Fruit fly (Drosophila melanogaster): ENCODE results near the gene RpL9.

The RpL9 gene

dm6 chr2L:10975193-10975592 is 28.8 kb downstream of the RpL9 start, which contains the start of gene abo:
Gene abo (minus strand): TSS chr2L:10975293.
- no peak for TF ChIP-seq Myc (optimal IDR thresholded peaks at IDR 0.05)
- no peak for TF ChIP-seq Sin3A (optimal IDR thresholded peaks at IDR 0.05)
- TF ChIP-seq h (optimal IDR thresholded peaks at IDR 0.05), result no peak
- TF ChIP-seq insv (optimal IDR thresholded peaks at IDR 0.05), result no peak
- no peak for TF ChIP-seq psq (optimal IDR thresholded peaks at IDR 0.05)
- no peak for TF ChIP-seq ttk (optimal IDR thresholded peaks at IDR 0.05)

- TF ChIP-seq psq (optimal IDR thresholded peaks at IDR 0.05) (no peak), ttk (optimal IDR thresholded peaks at IDR 0.05) (no peak), h (optimal IDR thresholded peaks at IDR 0.05) (no peak), Sin3A (optimal IDR thresholded peaks at IDR 0.05) (no peak), insv (optimal IDR thresholded peaks at IDR 0.05) (no peak), Myc (optimal IDR thresholded peaks at IDR 0.05) (no peak)
Observed at dm6 chr2L:10974638-10975037, 29.4 kb downstream of the RpL9 start.

dm6 chr2L:10972224-10972623 is 31.8 kb downstream of the RpL9 start, which contains the start of gene CG16743:
Gene CG16743 (plus strand): TSS chr2L:10972280.
- no peak for TF ChIP-seq psq (optimal IDR thresholded peaks at IDR 0.05)
- no peak for TF ChIP-seq Sin3A (optimal IDR thresholded peaks at IDR 0.05)
- no peak for TF ChIP-seq Myc (optimal IDR thresholded peaks at IDR 0.05)
- TF ChIP-seq h (optimal IDR thresholded peaks at IDR 0.05), result no peak
- TF ChIP-seq ttk (optimal IDR thresholded peaks at IDR 0.05), result no peak
- TF ChIP-seq insv (optimal IDR thresholded peaks at IDR 0.05), result no peak

- TF ChIP-seq ttk (optimal IDR thresholded peaks at IDR 0.05) (no peak), Sin3A (optimal IDR thresholded peaks at IDR 0.05) (no peak), psq (optimal IDR thresholded peaks at IDR 0.05) (no peak), h (optimal IDR thresholded peaks at IDR 0.05) (no peak), insv (optimal IDR thresholded peaks at IDR 0.05) (no peak), Myc (optimal IDR thresholded peaks at IDR 0.05) (no peak)
Observed at dm6 chr2L:10970134-10970533, 33.9 kb downstream of the RpL9 start, which contains the start of the genes Tmem214 and YL-1. Gene Tmem214 (minus strand): TSS chr2L:10970275. Gene YL-1 (plus strand): TSS chr2L:10970443.

dm6 chr2L:10968009-10968383 is 36.0 kb downstream of the RpL9 start:
- TF ChIP-seq Myc (optimal IDR thresholded peaks at IDR 0.05), result no peak
- TF ChIP-seq ttk (optimal IDR thresholded peaks at IDR 0.05), result no peak
- no peak for TF ChIP-seq insv (optimal IDR thresholded peaks at IDR 0.05)
- no peak for TF ChIP-seq Sin3A (optimal IDR thresholded peaks at IDR 0.05)
- TF ChIP-seq psq (optimal IDR thresholded peaks at IDR 0.05), result no peak
- no peak for TF ChIP-seq h (optimal IDR thresholded peaks at IDR 0.05)

- TF ChIP-seq psq (optimal IDR thresholded peaks at IDR 0.05) (no peak), Sin3A (optimal IDR thresholded peaks at IDR 0.05) (no peak), Myc (optimal IDR thresholded peaks at IDR 0.05) (no peak), ttk (optimal IDR thresholded peaks at IDR 0.05) (no peak), h (optimal IDR thresholded peaks at IDR 0.05) (no peak), insv (optimal IDR thresholded peaks at IDR 0.05) (no peak)
Observed at dm6 chr2L:10967257-10968008, 36.6 kb downstream of the RpL9 start.

dm6 chr2L:10965962-10966361 is 38.0 kb downstream of the RpL9 start:
- TF ChIP-seq h (optimal IDR thresholded peaks at IDR 0.05), result no peak
- TF ChIP-seq psq (optimal IDR thresholded peaks at IDR 0.05), result no peak
- no peak for TF ChIP-seq Sin3A (optimal IDR thresholded peaks at IDR 0.05)
- TF ChIP-seq insv (optimal IDR thresholded peaks at IDR 0.05), result no peak
- no peak for TF ChIP-seq ttk (optimal IDR thresholded peaks at IDR 0.05)
- no peak for TF ChIP-seq Myc (optimal IDR thresholded peaks at IDR 0.05)

- no peak for TF ChIP-seq Sin3A (optimal IDR thresholded peaks at IDR 0.05)
- no peak for TF ChIP-seq h (optimal IDR thresholded peaks at IDR 0.05)
- TF ChIP-seq psq (optimal IDR thresholded peaks at IDR 0.05), result no peak
- TF ChIP-seq ttk (optimal IDR thresholded peaks at IDR 0.05), result no peak
- TF ChIP-seq Myc (optimal IDR thresholded peaks at IDR 0.05), result no peak
- no peak for TF ChIP-seq insv (optimal IDR thresholded peaks at IDR 0.05)
Observed at dm6 chr2L:10964493-10964892, 39.5 kb downstream of the RpL9 start.

dm6 chr2L:10963979-10964378 is 40.0 kb downstream of the RpL9 start, which contains the start of gene dpr2:
Gene dpr2 (minus strand): TSS chr2L:10964153.
- no peak for TF ChIP-seq Myc (optimal IDR thresholded peaks at IDR 0.05)
- no peak for TF ChIP-seq psq (optimal IDR thresholded peaks at IDR 0.05)
- TF ChIP-seq ttk (optimal IDR thresholded peaks at IDR 0.05), result no peak
- TF ChIP-seq h (optimal IDR thresholded peaks at IDR 0.05), result no peak
- no peak for TF ChIP-seq Sin3A (optimal IDR thresholded peaks at IDR 0.05)

Measured in Kc167 (cell line).